Worm (Caenorhabditis elegans): ENCODE results near the gene cnc-5.
A peak's percentile ranks its signal among the peaks of the same experiment; 100 is the strongest.

The cnc-5 gene

ce11 chrV:1476284-1476792 is 31.2 kb downstream of the cnc-5 start:
- TF ChIP-seq fkh-6 (tag; optimal IDR thresholded peaks at IDR 0.05), result no peak
- no peak for TF ChIP-seq pat-9 (tag; optimal IDR thresholded peaks at IDR 0.05)
- no peak for TF ChIP-seq elt-2 (tag; optimal IDR thresholded peaks at IDR 0.05)
- no peak for TF ChIP-seq nhr-11 (tag; optimal IDR thresholded peaks at IDR 0.05)
- TF ChIP-seq pha-2 (tag; optimal IDR thresholded peaks at IDR 0.05), result no peak

- no peak for TF ChIP-seq gmeb-2 (tag; optimal IDR thresholded peaks at IDR 0.05)
- TF ChIP-seq Y22D7AL.16 (tag; optimal IDR thresholded peaks at IDR 0.05), result no peak
- no peak for TF ChIP-seq hlh-13 (GFP tag; optimal IDR thresholded peaks at IDR 0.05)
Measured at ce11 chrV:1476841-1477240, 31.7 kb downstream of the cnc-5 start.

ce11 chrV:1480841-1481240 is 35.7 kb downstream of the cnc-5 start:
- TF ChIP-seq ceh-18 (tag; optimal IDR thresholded peaks at IDR 0.05), result peak; percentile 60
- TF ChIP-seq hlh-30 (tag; optimal IDR thresholded peaks at IDR 0.05; ENCODE audit: insufficient read depth), result no peak

ce11 chrV:1481742-1482141 is 36.6 kb downstream of the cnc-5 start, which contains the start of gene C38C3.4:
Gene C38C3.4 (plus strand): TSS chrV:1482042.
- TF ChIP-seq nhr-232 (tag; optimal IDR thresholded peaks at IDR 0.05) (no peak), dve-1 (tag; optimal IDR thresholded peaks at IDR 0.05) (peak; percentile 42)

- TF ChIP-seq che-1 (tag; optimal IDR thresholded peaks at IDR 0.05) (no peak), fax-1 (tag; optimal IDR thresholded peaks at IDR 0.05) (no peak), ceh-9 (tag; optimal IDR thresholded peaks at IDR 0.05) (no peak), ceh-22 (tag; optimal IDR thresholded peaks at IDR 0.05) (no peak), Y22D7AL.16 (tag; optimal IDR thresholded peaks at IDR 0.05) (no peak), unc-42 (tag; optimal IDR thresholded peaks at IDR 0.05) (peak; percentile 67)
Measured at ce11 chrV:1486031-1486430, 40.9 kb downstream of the cnc-5 start.

- TF ChIP-seq ceh-14 (tag; optimal IDR thresholded peaks at IDR 0.05), result no peak
- TF ChIP-seq ceh-34 (tag; optimal IDR thresholded peaks at IDR 0.05), result no peak
- no peak for TF ChIP-seq fkh-10 (GFP tag; optimal IDR thresholded peaks at IDR 0.05)
- TF ChIP-seq ceh-6 (GFP tag; optimal IDR thresholded peaks at IDR 0.05), result no peak
- no peak for TF ChIP-seq dmd-4 (tag; optimal IDR thresholded peaks at IDR 0.05; ENCODE audit: borderline replicate concordance)
- TF ChIP-seq gmeb-2 (tag; optimal IDR thresholded peaks at IDR 0.05), result no peak
- no peak for TF ChIP-seq tbx-2 (tag; optimal IDR thresholded peaks at IDR 0.05)
- no peak for TF ChIP-seq unc-55 (GFP tag; optimal IDR thresholded peaks at IDR 0.05)
Measured at ce11 chrV:1487262-1487661, 42.1 kb downstream of the cnc-5 start.

- TF ChIP-seq pqm-1 (tag; optimal IDR thresholded peaks at IDR 0.05) (no peak), K02D7.2 (tag; optimal IDR thresholded peaks at IDR 0.05) (no peak), elt-2 (tag; optimal IDR thresholded peaks at IDR 0.05) (no peak), sox-4 (tag; optimal IDR thresholded peaks at IDR 0.05) (no peak), ceh-6 (GFP tag; optimal IDR thresholded peaks at IDR 0.05) (no peak)
Measured at ce11 chrV:1488642-1489041, 43.5 kb downstream of the cnc-5 start.

ce11 chrV:1490874-1491273 is 45.7 kb downstream of the cnc-5 start:
- TF ChIP-seq dve-1 (tag; optimal IDR thresholded peaks at IDR 0.05), result peak; percentile 70

- no peak for TF ChIP-seq ahr-1 (tag; optimal IDR thresholded peaks at IDR 0.05)
- no peak for TF ChIP-seq elt-4 (tag; optimal IDR thresholded peaks at IDR 0.05)
- TF ChIP-seq unc-3 (GFP tag; conservative IDR thresholded peaks at IDR 0.05), result no peak
- TF ChIP-seq unc-3 (tag; optimal IDR thresholded peaks at IDR 0.05), result no peak
- no peak for TF ChIP-seq madf-2 (tag; optimal IDR thresholded peaks at IDR 0.05)
- TF ChIP-seq rnt-1 (tag; optimal IDR thresholded peaks at IDR 0.05), result no peak
- TF ChIP-seq dve-1 (tag; optimal IDR thresholded peaks at IDR 0.05), result no peak
- no peak for TF ChIP-seq ttx-3 (tag; optimal IDR thresholded peaks at IDR 0.05)
- TF ChIP-seq ceh-31 (tag; optimal IDR thresholded peaks at IDR 0.05), result no peak
- no peak for TF ChIP-seq unc-55 (GFP tag; optimal IDR thresholded peaks at IDR 0.05)
- TF ChIP-seq ceh-14 (tag; optimal IDR thresholded peaks at IDR 0.05), result no peak
- TF ChIP-seq ceh-45 (GFP tag; IDR thresholded peaks at IDR 0.05), result no peak
- no peak for TF ChIP-seq pha-2 (tag; optimal IDR thresholded peaks at IDR 0.05)
Measured at ce11 chrV:1491510-1491909, 46.3 kb downstream of the cnc-5 start, which contains the start of gene C38C3.6. Gene C38C3.6 (minus strand): TSS chrV:1491610.
